Worm (Caenorhabditis elegans) whole organism, L1 larva: ENCODE results near the gene grl-15.

Experiments
- C34B4.2 ChIP-seq: sonication (generic microtip); optimal IDR thresholded peaks from 2 replicates; lab custom pipeline; 2017; ENCODE audit warnings: mild to moderate bottlenecking, missing genetic modification characterization, missing compliant biosample characterization
- F16B12.6 ChIP-seq: fragments of 150-350 bp; optimal IDR thresholded peaks from 2 replicates; lab custom pipeline; 2014; ENCODE audit warnings: missing biosample characterization, missing genetic modification characterization
- aha-1 ChIP-seq: fragments of 150-350 bp; optimal IDR thresholded peaks from 2 replicates; lab custom pipeline; 2014; ENCODE audit warnings: missing biosample characterization, missing genetic modification characterization
- blmp-1 ChIP-seq: fragments of 150-350 bp; optimal IDR thresholded peaks from 2 replicates; lab custom pipeline; 2014; ENCODE audit warnings: missing biosample characterization, missing genetic modification characterization
- dsc-1 ChIP-seq: sonication (generic microtip); optimal IDR thresholded peaks from 2 replicates; lab custom pipeline; 2016; ENCODE audit warnings: mild to moderate bottlenecking, missing genetic modification characterization, missing compliant biosample characterization
- efl-1 ChIP-seq, 4 experiments: fragments of 150-350 bp; optimal IDR thresholded peaks in 3 of 4; peaks in 1 of 4; 1 replicate in 1 of 4; 2 replicates in 3 of 4; lab custom pipeline; 2014; ENCODE audit warnings: missing biosample characterization in 2 of 4, missing genetic modification characterization in 2 of 4, missing genetic modification reagents in 2 of 4
- elt-3 ChIP-seq, 6 experiments: fragments of 150-350 bp in 1 of 6; sonication (generic microtip); optimal IDR thresholded peaks; 2 replicates each; lab custom pipeline; 2017 to 2018; ENCODE audit warnings: missing biosample characterization in 6 of 6, missing genetic modification characterization in 6 of 6, inconsistent platforms in 1 of 6
- ets-5 ChIP-seq: fragments of 200-800 bp; sonication (Bioruptor generic); IDR thresholded peaks from 2 replicates; pipeline ENCODE4 v1.3.6; 2022; ENCODE audit warnings: missing genetic modification characterization, missing compliant biosample characterization
- fkh-10 ChIP-seq: sonication (generic microtip); optimal IDR thresholded peaks from 2 replicates; lab custom pipeline; 2017; ENCODE audit warnings: missing biosample characterization, missing genetic modification reagents, missing genetic modification characterization
- fkh-8 ChIP-seq: sonication (generic microtip); optimal IDR thresholded peaks from 2 replicates; lab custom pipeline; 2016; ENCODE audit warnings: mild to moderate bottlenecking, missing genetic modification characterization, missing compliant biosample characterization
- grh-1 ChIP-seq: fragments of 200-800 bp; sonication (Bioruptor generic); IDR thresholded peaks from 2 replicates; pipeline ENCODE4 v1.3.6; 2022; ENCODE audit warnings: missing genetic modification reagents, missing genetic modification characterization, missing compliant biosample characterization
- hlh-17 ChIP-seq: fragments of 200-800 bp; sonication (Bioruptor generic); optimal IDR thresholded peaks from 2 replicates; lab custom pipeline; 2018; ENCODE audit warnings: missing genetic modification characterization, mild to moderate bottlenecking, missing compliant biosample characterization, moderate library complexity, borderline replicate concordance
- hlh-4 ChIP-seq: sonication (generic microtip); optimal IDR thresholded peaks from 2 replicates; lab custom pipeline; 2016; ENCODE audit warnings: mild to moderate bottlenecking, missing genetic modification characterization, missing compliant biosample characterization
- lin-13 ChIP-seq: fragments of 150-350 bp; optimal IDR thresholded peaks from 2 replicates; lab custom pipeline; 2014; ENCODE audit warnings: missing biosample characterization, missing genetic modification reagents, missing genetic modification characterization
- lin-14 ChIP-seq: fragments of 200-800 bp; sonication (Bioruptor generic); optimal IDR thresholded peaks from 2 replicates; lab custom pipeline; 2018; ENCODE audit warnings: mild to moderate bottlenecking, missing genetic modification characterization, moderate library complexity, missing compliant biosample characterization
- lin-15B ChIP-seq: fragments of 150-350 bp; sonication (generic microtip); optimal IDR thresholded peaks from 3 replicates; lab custom pipeline; 2014; ENCODE audit warnings: missing biosample characterization, missing genetic modification characterization
- lin-35 ChIP-seq, 2 experiments: fragments of 150-350 bp; optimal IDR thresholded peaks; 2 replicates each; lab custom pipeline; 2014; ENCODE audit warnings: missing biosample characterization in 2 of 2, missing genetic modification characterization in 2 of 2, missing genetic modification reagents in 2 of 2
- lin-39 ChIP-seq: fragments of 150-350 bp; optimal IDR thresholded peaks from 2 replicates; lab custom pipeline; 2014; ENCODE audit warnings: missing biosample characterization, missing genetic modification reagents, missing genetic modification characterization
- lir-3 ChIP-seq: sonication (generic microtip); optimal IDR thresholded peaks from 2 replicates; lab custom pipeline; 2016; ENCODE audit warnings: mild to moderate bottlenecking, missing genetic modification characterization, moderate library complexity, missing compliant biosample characterization; ENCODE audit not compliant: poor library complexity
- lsy-2 ChIP-seq, 2 experiments: fragments of 150-350 bp; optimal IDR thresholded peaks; 2 replicates each; lab custom pipeline; 2014; ENCODE audit warnings: missing biosample characterization in 2 of 2, missing genetic modification characterization in 2 of 2
- mab-9 ChIP-seq: fragments of 200-800 bp; sonication (Bioruptor generic); IDR thresholded peaks from 2 replicates; pipeline ENCODE4 v1.3.6; 2022; ENCODE audit warnings: missing genetic modification reagents, missing genetic modification characterization, missing compliant biosample characterization
- mdl-1 ChIP-seq, 2 experiments: fragments of 150-350 bp; optimal IDR thresholded peaks; 2 replicates each; lab custom pipeline; 2014 to 2017; ENCODE audit warnings: missing biosample characterization in 2 of 2, missing genetic modification characterization in 2 of 2, inconsistent platforms in 1 of 2
- mep-1 ChIP-seq: fragments of 150-350 bp; optimal IDR thresholded peaks from 2 replicates; lab custom pipeline; 2014; ENCODE audit warnings: missing biosample characterization, missing genetic modification characterization
- nhr-12 ChIP-seq: sonication (generic microtip); optimal IDR thresholded peaks from 2 replicates; lab custom pipeline; 2017; ENCODE audit warnings: missing biosample characterization, missing genetic modification characterization
- nhr-237 ChIP-seq: fragments of 150-350 bp; optimal IDR thresholded peaks from 2 replicates; lab custom pipeline; 2014; ENCODE audit warnings: missing biosample characterization, missing genetic modification characterization
- nhr-28 ChIP-seq: fragments of 150-350 bp; optimal IDR thresholded peaks from 2 replicates; lab custom pipeline; 2014; ENCODE audit warnings: missing biosample characterization, missing genetic modification characterization
- nhr-76 ChIP-seq: sonication (generic microtip); optimal IDR thresholded peaks from 2 replicates; lab custom pipeline; 2017; ENCODE audit warnings: missing biosample characterization, missing genetic modification characterization
- nhr-77 ChIP-seq: fragments of 150-350 bp; optimal IDR thresholded peaks from 2 replicates; lab custom pipeline; 2014; ENCODE audit warnings: missing biosample characterization, missing genetic modification characterization
- nhr-84 ChIP-seq: sonication (generic microtip); optimal IDR thresholded peaks from 2 replicates; lab custom pipeline; 2017; ENCODE audit warnings: missing biosample characterization, missing genetic modification characterization
- pax-3 ChIP-seq: fragments of 200-800 bp; sonication (Bioruptor generic); optimal IDR thresholded peaks from 2 replicates; lab custom pipeline; 2018; ENCODE audit warnings: mild to moderate bottlenecking, missing genetic modification characterization, moderate library complexity, missing compliant biosample characterization
- pqm-1 ChIP-seq: sonication (generic microtip); optimal IDR thresholded peaks from 3 replicates; lab custom pipeline; 2017; ENCODE audit warnings: missing biosample characterization, missing genetic modification characterization
- skn-1 ChIP-seq: fragments of 150-350 bp; optimal IDR thresholded peaks from 2 replicates; lab custom pipeline; 2014; ENCODE audit warnings: missing biosample characterization, missing genetic modification characterization
- snu-23 ChIP-seq: sonication (generic microtip); optimal IDR thresholded peaks from 2 replicates; lab custom pipeline; 2016; ENCODE audit warnings: missing genetic modification characterization, missing compliant biosample characterization
- swsn-7 ChIP-seq: sonication (generic microtip); optimal IDR thresholded peaks from 2 replicates; lab custom pipeline; 2016; ENCODE audit warnings: missing genetic modification characterization, missing compliant biosample characterization
- tlp-1 ChIP-seq: fragments of 150-350 bp; optimal IDR thresholded peaks from 2 replicates; lab custom pipeline; 2014; ENCODE audit warnings: missing biosample characterization, missing genetic modification characterization
- unc-30 ChIP-seq: sonication (generic microtip); optimal IDR thresholded peaks from 2 replicates; lab custom pipeline; 2017; ENCODE audit warnings: missing biosample characterization, missing genetic modification characterization
- unc-86 ChIP-seq: sonication (generic microtip); optimal IDR thresholded peaks from 2 replicates; lab custom pipeline; 2016; ENCODE audit warnings: missing genetic modification characterization, missing compliant biosample characterization
- unc-98 ChIP-seq: fragments of 200-800 bp; sonication (Bioruptor generic); IDR thresholded peaks from 2 replicates; pipeline ENCODE4 v1.3.6; 2022; ENCODE audit warnings: missing genetic modification characterization, missing compliant biosample characterization
- vab-15 ChIP-seq: sonication (generic microtip); optimal IDR thresholded peaks from 2 replicates; lab custom pipeline; 2017; ENCODE audit warnings: missing genotype, mild to moderate bottlenecking, missing genetic modification characterization, missing compliant biosample characterization
- ztf-4 ChIP-seq: fragments of 150-350 bp; optimal IDR thresholded peaks from 2 replicates; lab custom pipeline; 2014; ENCODE audit warnings: missing biosample characterization, missing genetic modification characterization

Gene grl-15

DNA sequence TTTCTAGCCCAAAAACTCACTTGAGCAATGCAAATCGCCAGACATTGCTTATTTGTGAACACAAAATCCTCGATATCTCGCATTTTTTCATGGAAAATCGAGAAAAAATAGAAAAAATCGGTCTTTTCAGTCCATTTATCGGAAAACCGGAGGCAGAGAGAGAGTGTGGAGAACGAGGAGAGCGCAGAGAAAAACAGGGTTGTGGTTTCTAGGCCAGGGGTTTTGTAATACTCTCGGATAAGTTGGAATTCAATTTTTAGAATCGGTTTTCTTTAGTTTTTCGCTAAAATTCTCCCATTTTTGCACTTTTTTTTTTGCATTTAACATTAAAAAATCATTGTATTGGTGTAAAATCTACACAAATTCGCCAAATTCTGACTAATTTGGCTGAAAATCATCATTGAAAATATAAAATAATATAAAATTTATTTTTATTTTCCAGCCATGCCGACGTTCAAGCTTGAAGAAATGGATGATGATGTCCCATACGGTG is 37.8 kb upstream of the grl-15 start, which contains the start of the genes Y75B8A.24 and Y75B8A.25 (continued):
- TF ChIP-seq mab-9 (GFP tag; lab: Robert Waterston, UW) (peak; percentile 86), vab-15 (tag; lab: Kevin White, UChicago) (no peak), snu-23 (GFP tag; lab: Kevin White, UChicago) (peak; percentile 89), fkh-10 (GFP tag; lab: Kevin White, UChicago) (no peak), efl-1 (optimal IDR thresholded peaks at IDR 0.05; lab: Kevin White, UChicago) (peak; percentile 87 to 90), efl-1 (GFP tag; optimal IDR thresholded peaks at IDR 0.05 in 1 of 2; lab: Kevin White, UChicago) (peak; percentile 85 to 98), lir-3 (tag; lab: Kevin White, UChicago) (no peak), unc-98 (GFP tag; lab: Robert Waterston, UW) (peak; percentile 81), elt-3 (tag; optimal IDR thresholded peaks at IDR 0.05; lab: Kevin White, UChicago) (peak in 1 of 6 experiments; percentile 55), swsn-7 (tag; lab: Kevin White, UChicago) (peak; percentile 89), pqm-1 (tag; lab: Kevin White, UChicago) (no peak), mep-1 (tag; lab: Kevin White, UChicago) (peak; percentile 87), unc-30 (tag; lab: Kevin White, UChicago) (no peak), fkh-8 (peak; percentile 78), ztf-4 (tag; lab: Kevin White, UChicago) (no peak), hlh-17 (no peak), pax-3 (tag; lab: Kevin White, UChicago) (peak; percentile 85), skn-1 (tag; lab: Kevin White, UChicago) (peak; percentile 64), lin-15B (tag; lab: Kevin White, UChicago) (peak; percentile 75), C34B4.2 (peak; percentile 56), blmp-1 (tag; lab: Kevin White, UChicago) (peak; percentile 26), lin-39 (peak; percentile 78), dsc-1 (tag; lab: Kevin White, UChicago) (peak; percentile 92), nhr-237 (tag; lab: Kevin White, UChicago) (no peak), nhr-77 (tag; lab: Kevin White, UChicago) (peak; percentile 27), lsy-2 (tag; optimal IDR thresholded peaks at IDR 0.05; lab: Kevin White, UChicago) (peak; percentile 79 to 88), F16B12.6 (tag; lab: Kevin White, UChicago) (peak; percentile 51), unc-86 (tag; lab: Kevin White, UChicago) (peak; percentile 76), lin-14 (GFP tag; lab: Kevin White, UChicago) (no peak), ets-5 (GFP tag; lab: Robert Waterston, UW) (no peak), nhr-28 (tag; lab: Kevin White, UChicago) (no peak), aha-1 (tag; lab: Kevin White, UChicago) (peak; percentile 1), nhr-84 (no peak)

DNA sequence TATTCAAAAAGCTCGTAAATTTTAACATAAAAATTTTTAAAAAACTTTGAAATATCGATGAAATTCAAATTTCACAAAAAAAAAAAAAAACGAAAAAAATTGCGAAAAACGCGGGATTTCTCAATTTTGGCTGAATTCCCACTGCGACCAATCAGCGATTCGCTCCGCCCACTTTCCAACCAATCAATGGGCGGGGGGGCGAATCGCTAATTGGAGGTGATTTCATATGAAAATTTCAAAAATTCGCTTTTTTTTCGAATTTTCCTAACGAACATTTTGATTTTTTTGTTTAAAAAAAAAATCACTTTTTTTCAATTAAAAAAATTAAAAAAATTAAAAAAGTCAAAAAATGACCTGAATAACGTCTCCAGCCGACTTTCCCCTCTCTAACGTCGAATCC is 34.6 kb upstream of the grl-15 start:
- TF ChIP-seq elt-3 (tag; optimal IDR thresholded peaks at IDR 0.05; lab: Kevin White, UChicago): no peak
- TF ChIP-seq nhr-12 (tag; lab: Kevin White, UChicago): no peak
- TF ChIP-seq nhr-76 (tag; lab: Kevin White, UChicago): no peak
- TF ChIP-seq lin-35 (GFP tag; optimal IDR thresholded peaks at IDR 0.05; lab: Kevin White, UChicago): no peak
- no peak for TF ChIP-seq tlp-1
- no peak for TF ChIP-seq unc-98 (GFP tag; lab: Robert Waterston, UW)
- no peak for TF ChIP-seq lin-13 (GFP tag; lab: Kevin White, UChicago)
- TF ChIP-seq mdl-1 (tag; optimal IDR thresholded peaks at IDR 0.05; lab: Kevin White, UChicago): no peak
- no peak for TF ChIP-seq snu-23 (GFP tag; lab: Kevin White, UChicago)
- TF ChIP-seq efl-1 (optimal IDR thresholded peaks at IDR 0.05; lab: Kevin White, UChicago): no peak
- no peak for TF ChIP-seq efl-1 (GFP tag; optimal IDR thresholded peaks at IDR 0.05 in 1 of 2; lab: Kevin White, UChicago)
- TF ChIP-seq grh-1 (GFP tag; lab: Robert Waterston, UW): no peak
- no peak for TF ChIP-seq hlh-4 (tag; lab: Kevin White, UChicago)
